Fruit fly (Drosophila melanogaster) whole organism, adult: ENCODE data around the gene Rpn5.
A peak's percentile ranks its signal among the peaks of the same experiment; 100 is the strongest.

ENCODE experiments used
- CG11617 ChIP-seq: fragments of 200-800 bp; sonication (Bioruptor generic); optimal IDR thresholded peaks from 2 replicates; lab custom pipeline; 2017; ENCODE audit warnings: mild to moderate bottlenecking, missing biosample characterization, missing genetic modification reagents, missing genetic modification characterization
- CG12768 ChIP-seq: fragments of 200-800 bp; sonication (Bioruptor generic); optimal IDR thresholded peaks from 2 replicates; lab custom pipeline; 2017; ENCODE audit warnings: missing biosample characterization, missing genetic modification characterization, mild to moderate bottlenecking, moderate library complexity, missing genetic modification reagents
- CG14711 ChIP-seq: fragments of 200-800 bp; sonication (Bioruptor generic); optimal IDR thresholded peaks from 2 replicates; lab custom pipeline; 2018; ENCODE audit warnings: missing biosample characterization, mild to moderate bottlenecking, missing genetic modification characterization, moderate library complexity
- CG1620 ChIP-seq: fragments of 200-800 bp; sonication (Bioruptor generic); optimal IDR thresholded peaks from 2 replicates; lab custom pipeline; 2016; ENCODE audit warnings: missing biosample characterization, missing genetic modification characterization
- CG33017 ChIP-seq: fragments of 200-800 bp; sonication (Bioruptor generic); optimal IDR thresholded peaks from 2 replicates; lab custom pipeline; 2018; ENCODE audit warnings: missing biosample characterization, mild to moderate bottlenecking, missing genetic modification characterization, moderate library complexity
- CG5204 ChIP-seq: fragments of 200-800 bp; sonication (Bioruptor generic); optimal IDR thresholded peaks from 2 replicates; lab custom pipeline; 2016; ENCODE audit warnings: missing biosample characterization, missing genetic modification characterization
- CG7045 ChIP-seq: fragments of 200-800 bp; sonication (Bioruptor generic); optimal IDR thresholded peaks from 2 replicates; lab custom pipeline; 2017; ENCODE audit warnings: missing biosample characterization, mild to moderate bottlenecking, missing genetic modification characterization
- CG7101 ChIP-seq: fragments of 200-800 bp; sonication (Bioruptor generic); optimal IDR thresholded peaks from 2 replicates; lab custom pipeline; 2018; ENCODE audit warnings: missing biosample characterization, mild to moderate bottlenecking, missing genetic modification characterization, moderate library complexity
- Clk ChIP-seq: fragments of 200-800 bp; sonication (Bioruptor generic); optimal IDR thresholded peaks from 2 replicates; lab custom pipeline; 2017; ENCODE audit warnings: missing biosample characterization, missing genetic modification characterization
- Crg-1 ChIP-seq: fragments of 200-800 bp; sonication (Bioruptor generic); optimal IDR thresholded peaks from 2 replicates; lab custom pipeline; 2016; ENCODE audit warnings: missing biosample characterization, missing genetic modification characterization
- Hr96 ChIP-seq: fragments of 200-800 bp; sonication (Bioruptor generic); optimal IDR thresholded peaks from 2 replicates; lab custom pipeline; 2016; ENCODE audit warnings: missing biosample characterization, missing genetic modification characterization
- Mnt ChIP-seq: fragments of 200-800 bp; sonication (Bioruptor generic); optimal IDR thresholded peaks from 2 replicates; lab custom pipeline; 2016; ENCODE audit warnings: missing biosample characterization, mild to moderate bottlenecking, missing genetic modification characterization
- bab1 ChIP-seq: fragments of 200-800 bp; sonication (Bioruptor generic); optimal IDR thresholded peaks from 3 replicates; lab custom pipeline; 2019; ENCODE audit warnings: missing biosample characterization, mild to moderate bottlenecking, missing genetic modification characterization, moderate library complexity
- cic ChIP-seq: fragments of 200-800 bp; sonication (Bioruptor generic); optimal IDR thresholded peaks from 2 replicates; lab custom pipeline; 2017; ENCODE audit warnings: missing biosample characterization, mild to moderate bottlenecking, missing genetic modification characterization, moderate library complexity
- cnc ChIP-seq, 2 experiments: fragments of >200 bp; optimal IDR thresholded peaks; 2 replicates each; lab custom pipeline; 2017
- kay ChIP-seq: fragments of 200-800 bp; sonication (Bioruptor generic); peaks from one replicate; lab custom pipeline; 2016; ENCODE audit warnings: missing biosample characterization, missing genetic modification characterization, borderline replicate concordance
- ovo ChIP-seq: fragments of 200-800 bp; sonication (Bioruptor generic); optimal IDR thresholded peaks from 2 replicates; lab custom pipeline; 2016; ENCODE audit warnings: missing biosample characterization, missing genetic modification characterization
- pad ChIP-seq: fragments of 200-800 bp; sonication (Bioruptor generic); optimal IDR thresholded peaks from 3 replicates; lab custom pipeline; 2017; ENCODE audit warnings: missing biosample characterization, missing genetic modification characterization, mild to moderate bottlenecking, moderate library complexity, missing genetic modification reagents
- tj ChIP-seq: fragments of 200-800 bp; sonication (Bioruptor generic); optimal IDR thresholded peaks from 3 replicates; lab custom pipeline; 2017; ENCODE audit warnings: missing biosample characterization, mild to moderate bottlenecking, missing genetic modification characterization, moderate library complexity
- toe ChIP-seq: fragments of 200-800 bp; sonication (Bioruptor generic); optimal IDR thresholded peaks from 2 replicates; lab custom pipeline; 2016; ENCODE audit warnings: missing biosample characterization, missing genetic modification characterization

Rpn5 gene

dm6 chr3R:5789025-5789953, at the start of gene Rpn5, which contains the start of gene Hat1:
Gene Rpn5 (plus strand): TSS chr3R:5789493.
Gene Hat1 (minus strand): TSS chr3R:5789384.
- TF ChIP-seq CG12768 (GFP tag; lab: Kevin White, UChicago): peak; percentile 79
- TF ChIP-seq Crg-1 (GFP tag; lab: Kevin White, UChicago): peak; percentile 94
- peak; percentile 89 for TF ChIP-seq CG11617 (GFP tag; lab: Kevin White, UChicago)
- TF ChIP-seq CG33017 (tag; lab: Kevin White, UChicago): peak; percentile 51
- peak; percentile 89 for TF ChIP-seq CG14711 (tag; lab: Kevin White, UChicago)
- no peak for TF ChIP-seq kay (GFP tag; lab: Kevin White, UChicago)
- peak; percentile 94 for TF ChIP-seq toe (GFP tag; lab: Kevin White, UChicago)
- TF ChIP-seq cic (GFP tag; lab: Kevin White, UChicago): peak; percentile 48
- TF ChIP-seq tj (GFP tag; lab: Kevin White, UChicago): peak; percentile 70
- peak; percentile 83 for TF ChIP-seq bab1 (GFP tag; lab: Kevin White, UChicago)
- TF ChIP-seq cnc (optimal IDR thresholded peaks at IDR 0.05; lab: Kevin White, UChicago): peak; percentile 98 to 99
- peak; percentile 92 for TF ChIP-seq Hr96 (GFP tag; lab: Kevin White, UChicago)
- TF ChIP-seq ovo (GFP tag; lab: Kevin White, UChicago): peak; percentile 67
- TF ChIP-seq CG7101: peak; percentile 81
- TF ChIP-seq Clk (GFP tag; lab: Kevin White, UChicago): peak; percentile 59
- peak; percentile 80 for TF ChIP-seq pad (GFP tag; lab: Kevin White, UChicago)
- TF ChIP-seq Mnt: peak; percentile 84
- peak; percentile 94 for TF ChIP-seq CG1620
- TF ChIP-seq CG7045 (GFP tag; lab: Kevin White, UChicago): peak; percentile 81
- peak; percentile 88 for TF ChIP-seq CG5204 (GFP tag; lab: Kevin White, UChicago)

dm6 chr3R:5742278-5743196, 46.8 kb upstream of the Rpn5 start, which contains the start of the genes Sym and Madm:
Gene Sym (minus strand): TSS chr3R:5742476.
Gene Madm (plus strand): TSS chr3R:5742510.
- TF ChIP-seq CG33017 (tag; lab: Kevin White, UChicago) (no peak), CG14711 (tag; lab: Kevin White, UChicago) (peak; percentile 11), bab1 (GFP tag; lab: Kevin White, UChicago) (peak; percentile 41), CG5204 (GFP tag; lab: Kevin White, UChicago) (peak; percentile 15), CG7045 (GFP tag; lab: Kevin White, UChicago) (no peak), Mnt (peak; percentile 63), toe (GFP tag; lab: Kevin White, UChicago) (no peak), tj (GFP tag; lab: Kevin White, UChicago) (peak; percentile 42), pad (GFP tag; lab: Kevin White, UChicago) (peak; percentile 13), CG1620 (peak; percentile 40), CG12768 (GFP tag; lab: Kevin White, UChicago) (no peak), Hr96 (GFP tag; lab: Kevin White, UChicago) (peak; percentile 51), CG7101 (peak; percentile 19), kay (GFP tag; lab: Kevin White, UChicago) (no peak), ovo (GFP tag; lab: Kevin White, UChicago) (peak; percentile 15), Crg-1 (GFP tag; lab: Kevin White, UChicago) (peak; percentile 3), cic (GFP tag; lab: Kevin White, UChicago) (no peak), cnc (optimal IDR thresholded peaks at IDR 0.05; lab: Kevin White, UChicago) (no peak), CG11617 (GFP tag; lab: Kevin White, UChicago) (peak; percentile 34)

dm6 chr3R:5746646-5747045, 42.6 kb upstream of the Rpn5 start:
- no peak for TF ChIP-seq CG7101
- no peak for TF ChIP-seq CG12768 (GFP tag; lab: Kevin White, UChicago)
- no peak for TF ChIP-seq CG7045 (GFP tag; lab: Kevin White, UChicago)
- TF ChIP-seq ovo (GFP tag; lab: Kevin White, UChicago): no peak
- no peak for TF ChIP-seq cnc (optimal IDR thresholded peaks at IDR 0.05; lab: Kevin White, UChicago)
- TF ChIP-seq Mnt: no peak
- no peak for TF ChIP-seq CG33017 (tag; lab: Kevin White, UChicago)
- TF ChIP-seq kay (GFP tag; lab: Kevin White, UChicago): no peak
- TF ChIP-seq Crg-1 (GFP tag; lab: Kevin White, UChicago): no peak
- no peak for TF ChIP-seq CG1620
- no peak for TF ChIP-seq CG5204 (GFP tag; lab: Kevin White, UChicago)
- TF ChIP-seq tj (GFP tag; lab: Kevin White, UChicago): no peak
- TF ChIP-seq toe (GFP tag; lab: Kevin White, UChicago): no peak
- TF ChIP-seq CG14711 (tag; lab: Kevin White, UChicago): no peak
- TF ChIP-seq CG11617 (GFP tag; lab: Kevin White, UChicago): no peak
- no peak for TF ChIP-seq Hr96 (GFP tag; lab: Kevin White, UChicago)
- TF ChIP-seq bab1 (GFP tag; lab: Kevin White, UChicago): no peak

dm6 chr3R:5754594-5754993, 34.7 kb upstream of the Rpn5 start, which contains the start of gene Dcps:
Gene Dcps (minus strand): TSS chr3R:5754774.
- TF ChIP-seq Mnt (no peak), kay (GFP tag; lab: Kevin White, UChicago) (peak; percentile 74), ovo (GFP tag; lab: Kevin White, UChicago) (no peak), toe (GFP tag; lab: Kevin White, UChicago) (no peak), bab1 (GFP tag; lab: Kevin White, UChicago) (peak; percentile 32), CG11617 (GFP tag; lab: Kevin White, UChicago) (no peak)
